Fruit fly (Drosophila melanogaster): Measurements from ENCODE around the gene Ype.

The Ype gene

dm6 chrX:13387373-13387850 is at the start of gene Ype, which contains the start of gene CG1662 (continued):
- no peak for TF ChIP-seq disco-r (GFP tag; optimal IDR thresholded peaks at IDR 0.05)
- TF ChIP-seq Mes4 (GFP tag; optimal IDR thresholded peaks at IDR 0.05), result peak; percentile 45
- TF ChIP-seq Hmx (GFP tag; optimal IDR thresholded peaks at IDR 0.05), result peak; percentile 43
- no peak for TF ChIP-seq fd102C (GFP tag; optimal IDR thresholded peaks at IDR 0.05)
- peak; percentile 84 for TF ChIP-seq CG12659 (GFP tag; optimal IDR thresholded peaks at IDR 0.05)
- TF ChIP-seq Pdp1 (GFP tag; optimal IDR thresholded peaks at IDR 0.05), result peak; percentile 71 to 74
- TF ChIP-seq gro (GFP tag; optimal IDR thresholded peaks at IDR 0.05), result no peak
- peak; percentile 75 for TF ChIP-seq CG10209 (GFP tag; optimal IDR thresholded peaks at IDR 0.05)
- TF ChIP-seq Dek (tag; optimal IDR thresholded peaks at IDR 0.05), result peak; percentile 72
- TF ChIP-seq kni (GFP tag; optimal IDR thresholded peaks at IDR 0.05), result peak; percentile 36
- TF ChIP-seq C15 (GFP tag; IDR thresholded peaks at IDR 0.05), result 0 out of 3 replicates have a peak, but pooled peaks have one; percentile 39
- peak; percentile 45; the same call in 1 of the 2 replicates for TF ChIP-seq ranshi (GFP tag; IDR thresholded peaks at IDR 0.05)
- TF ChIP-seq MESR4 (GFP tag; optimal IDR thresholded peaks at IDR 0.05), result no peak
- no peak for TF ChIP-seq z (GFP tag; IDR thresholded peaks at IDR 0.05)
- peak; percentile 79 for TF ChIP-seq CG4424 (GFP tag; optimal IDR thresholded peaks at IDR 0.05)
- TF ChIP-seq Hr3 (GFP tag; optimal IDR thresholded peaks at IDR 0.05), result peak; percentile 80
- no peak for TF ChIP-seq CG16779 (GFP tag; IDR thresholded peaks at IDR 0.05)
- no peak for TF ChIP-seq prd (optimal IDR thresholded peaks at IDR 0.05)
- TF ChIP-seq prd (GFP tag; IDR thresholded peaks at IDR 0.05), result peak; percentile 72
- peak; percentile 3 for TF ChIP-seq repo (GFP tag; optimal IDR thresholded peaks at IDR 0.05)
- TF ChIP-seq ken (GFP tag; IDR thresholded peaks at IDR 0.05), result 0 out of 3 replicates have a peak, but pooled peaks have one; percentile 62
- TF ChIP-seq fd64A (GFP tag; optimal IDR thresholded peaks at IDR 0.05), result no peak
- no peak for TF ChIP-seq CG10565 (GFP tag; optimal IDR thresholded peaks at IDR 0.05)
- peak; percentile 4 for TF ChIP-seq trh (GFP tag; optimal IDR thresholded peaks at IDR 0.05)
- TF ChIP-seq ftz-f1 (GFP tag; optimal IDR thresholded peaks at IDR 0.05), result peak; percentile 11
- peak; percentile 65 for TF ChIP-seq CG30020 (tag; optimal IDR thresholded peaks at IDR 0.05)
- no peak for TF ChIP-seq CG15073 (GFP tag; optimal IDR thresholded peaks at IDR 0.05)
- TF ChIP-seq Bgb (GFP tag; IDR thresholded peaks at IDR 0.05; ENCODE audit: partially characterized antibody), result peak; percentile 51
- peak; percentile 66 for TF ChIP-seq zfh2 (GFP tag; optimal IDR thresholded peaks at IDR 0.05)
- peak; percentile 61 to 89 for TF ChIP-seq crp (GFP tag; optimal IDR thresholded peaks at IDR 0.05)
- TF ChIP-seq CG32772 (GFP tag; IDR thresholded peaks at IDR 0.05), result peak; percentile 56
- TF ChIP-seq CG15514 (GFP tag; optimal IDR thresholded peaks at IDR 0.05), result peak; percentile 68
- peak; percentile 53 for TF ChIP-seq CG17186 (GFP tag; optimal IDR thresholded peaks at IDR 0.05)
- TF ChIP-seq YL-1 (GFP tag; optimal IDR thresholded peaks at IDR 0.05), result peak; percentile 55
- TF ChIP-seq Deaf1 (tag; optimal IDR thresholded peaks at IDR 0.05), result peak; percentile 38
- peak; percentile 57 for TF ChIP-seq Antp (GFP tag; optimal IDR thresholded peaks at IDR 0.05)
- peak; percentile 61 for TF ChIP-seq CG10979 (tag; optimal IDR thresholded peaks at IDR 0.05)
- peak; percentile 62; the same call in 1 of the 3 replicates for TF ChIP-seq zfh1 (GFP tag; IDR thresholded peaks at IDR 0.05)
- no peak for TF ChIP-seq da (GFP tag; optimal IDR thresholded peaks at IDR 0.05)
- peak; percentile 8 for TF ChIP-seq en (GFP tag; optimal IDR thresholded peaks at IDR 0.05)
- TF ChIP-seq Max (GFP tag; optimal IDR thresholded peaks at IDR 0.05), result peak; percentile 84
- TF ChIP-seq dan (GFP tag; IDR thresholded peaks at IDR 0.05), result no peak
- peak; percentile 68 for TF ChIP-seq CG17328 (GFP tag; IDR thresholded peaks at IDR 0.05)
- peak; percentile 68 for TF ChIP-seq Usf (GFP tag; optimal IDR thresholded peaks at IDR 0.05)
- TF ChIP-seq CG11398 (GFP tag; optimal IDR thresholded peaks at IDR 0.05), result no peak
- peak; percentile 34 for TF ChIP-seq odd (GFP tag; optimal IDR thresholded peaks at IDR 0.05)
- peak; percentile 78 for TF ChIP-seq az2 (GFP tag; optimal IDR thresholded peaks at IDR 0.05)
- peak; percentile 27 for TF ChIP-seq Side (GFP tag; optimal IDR thresholded peaks at IDR 0.05)
- peak; percentile 86 for TF ChIP-seq sens (GFP tag)
- peak; percentile 72 for TF ChIP-seq Dip3 (GFP tag; optimal IDR thresholded peaks at IDR 0.05)
- peak; percentile 24 for TF ChIP-seq CG33213 (GFP tag; optimal IDR thresholded peaks at IDR 0.05)
